Fruit fly (Drosophila melanogaster): ENCODE data around the gene Mnat9.

Mnat9 gene

dm6 chr3R:31630376-31630775, 14.4 kb upstream of the Mnat9 start (continued):
- TF ChIP-seq twi (tag; optimal IDR thresholded peaks at IDR 0.05) (no peak), B-H2 (GFP tag; optimal IDR thresholded peaks at IDR 0.05) (no peak), CG9727 (GFP tag; optimal IDR thresholded peaks at IDR 0.05) (no peak), scrt (GFP tag; optimal IDR thresholded peaks at IDR 0.05) (no peak), Lhr (GFP tag; optimal IDR thresholded peaks at IDR 0.05) (no peak), Mes4 (GFP tag; optimal IDR thresholded peaks at IDR 0.05) (no peak), Bteb2 (GFP tag; optimal IDR thresholded peaks at IDR 0.05) (no peak), CG1603 (tag; optimal IDR thresholded peaks at IDR 0.05) (no peak), BtbVII (GFP tag; optimal IDR thresholded peaks at IDR 0.05) (no peak), hth (optimal IDR thresholded peaks at IDR 0.05) (no peak), Sry-δ (GFP tag; optimal IDR thresholded peaks at IDR 0.05) (no peak), ro (GFP tag; IDR thresholded peaks at IDR 0.05) (no peak), org-1 (GFP tag; optimal IDR thresholded peaks at IDR 0.05) (no peak), gro (GFP tag; optimal IDR thresholded peaks at IDR 0.05) (no peak), Dref (GFP tag; IDR thresholded peaks at IDR 0.05) (no peak), CG7963 (GFP tag; IDR thresholded peaks at IDR 0.05; ENCODE audit: partially characterized antibody) (no peak), CG17829 (tag; optimal IDR thresholded peaks at IDR 0.05) (no peak), CG17612 (GFP tag; IDR thresholded peaks at IDR 0.05) (no peak), tx (GFP tag; optimal IDR thresholded peaks at IDR 0.05) (no peak), Spps (tag; optimal IDR thresholded peaks at IDR 0.05) (no peak), nerfin-2 (GFP tag; IDR thresholded peaks at IDR 0.05; ENCODE audit: partially characterized antibody) (no peak), bcd (GFP tag; optimal IDR thresholded peaks at IDR 0.05) (no peak), Kr (GFP tag; optimal IDR thresholded peaks at IDR 0.05) (no peak), ttk (GFP tag; IDR thresholded peaks at IDR 0.05) (no peak), Myb (GFP tag; optimal IDR thresholded peaks at IDR 0.05) (no peak), Doc2 (GFP tag; IDR thresholded peaks at IDR 0.05) (no peak), tap (tag; optimal IDR thresholded peaks at IDR 0.05) (no peak), CG14710 (tag; optimal IDR thresholded peaks at IDR 0.05) (no peak), CG1024 (GFP tag; IDR thresholded peaks at IDR 0.05) (no peak), CG2712 (tag; optimal IDR thresholded peaks at IDR 0.05) (no peak), CrebB (tag; optimal IDR thresholded peaks at IDR 0.05) (no peak), CG17328 (GFP tag; IDR thresholded peaks at IDR 0.05) (0 out of 2 replicates have a peak, but pooled peaks have one; percentile 20), gcm (GFP tag; optimal IDR thresholded peaks at IDR 0.05) (no peak), Nf-YC (tag; optimal IDR thresholded peaks at IDR 0.05) (no peak), mld (GFP tag; IDR thresholded peaks at IDR 0.05; ENCODE audit: partially characterized antibody) (no peak), btn (GFP tag; optimal IDR thresholded peaks at IDR 0.05) (no peak), Rx (GFP tag; IDR thresholded peaks at IDR 0.05) (no peak), danr (GFP tag; IDR thresholded peaks at IDR 0.05) (no peak), chinmo (GFP tag; IDR thresholded peaks at IDR 0.05; ENCODE audit: partially characterized antibody) (no peak), trem (tag; optimal IDR thresholded peaks at IDR 0.05) (no peak), lola (GFP tag; optimal IDR thresholded peaks at IDR 0.05) (no peak), gem (tag; optimal IDR thresholded peaks at IDR 0.05) (peak; percentile 17), CG7372 (GFP tag; IDR thresholded peaks at IDR 0.05) (no peak), HLH4C (GFP tag; IDR thresholded peaks at IDR 0.05; ENCODE audit: partially characterized antibody) (no peak), nau (GFP tag; optimal IDR thresholded peaks at IDR 0.05) (no peak), CG8924 (tag; optimal IDR thresholded peaks at IDR 0.05) (no peak), maf-S (GFP tag; optimal IDR thresholded peaks at IDR 0.05) (no peak), Jarid2 (GFP tag; optimal IDR thresholded peaks at IDR 0.05) (no peak), nmo (GFP tag; optimal IDR thresholded peaks at IDR 0.05) (no peak), CG11723 (GFP tag; optimal IDR thresholded peaks at IDR 0.05) (no peak), p53 (GFP tag; optimal IDR thresholded peaks at IDR 0.05) (no peak), grau (tag; optimal IDR thresholded peaks at IDR 0.05) (peak; percentile 4)

Measured in whole organism, embryonic.